Worm (Caenorhabditis elegans) whole organism, L3 larva: ENCODE data around the gene Y53G8AM.4.

Experiments used
- ceh-9 ChIP-seq: sonication (generic microtip); optimal IDR thresholded peaks from 2 replicates; lab custom pipeline; 2018; ENCODE audit warnings: missing biosample characterization, missing genetic modification characterization
- egl-27 ChIP-seq: sonication (generic microtip); optimal IDR thresholded peaks from 4 replicates; lab custom pipeline; 2017; ENCODE audit warnings: missing biosample characterization, missing genetic modification reagents, missing genetic modification characterization
- nhr-12 ChIP-seq: fragments of 150-350 bp; optimal IDR thresholded peaks from 2 replicates; lab custom pipeline; 2014; ENCODE audit warnings: missing biosample characterization, missing genetic modification characterization
- nhr-23 ChIP-seq: fragments of 150-350 bp; optimal IDR thresholded peaks from 2 replicates; lab custom pipeline; 2014; ENCODE audit warnings: missing biosample characterization, missing genetic modification reagents, missing genetic modification characterization
- nhr-76 ChIP-seq: fragments of 150-350 bp; sonication (generic microtip); optimal IDR thresholded peaks from 5 replicates; lab custom pipeline; 2014; ENCODE audit warnings: missing biosample characterization, missing genetic modification characterization

DNA sequence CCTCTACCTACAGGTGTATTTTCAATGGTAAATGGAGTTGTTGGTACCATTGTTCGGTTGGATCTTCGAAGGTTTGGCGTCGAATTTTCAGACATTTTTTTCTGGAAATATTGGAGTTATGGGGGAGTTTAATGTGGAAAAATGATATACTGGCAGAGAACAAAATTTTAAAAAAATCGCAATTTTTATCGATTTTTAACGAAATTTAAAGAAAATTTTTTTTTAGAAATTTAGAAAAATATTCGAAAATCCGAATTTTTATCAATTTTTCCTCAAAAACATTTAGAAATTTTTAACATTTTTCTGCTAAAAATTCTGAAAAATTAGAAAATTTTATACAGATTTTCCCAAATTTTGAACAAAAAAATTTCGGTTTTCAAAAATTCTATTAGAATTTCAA lies 23.1 kb upstream of the Y53G8AM.4 start, which contains the start of gene Y53G8AM.8:
- TF ChIP-seq nhr-76 (tag; lab: Kevin White, UChicago) (no peak), egl-27 (tag; lab: Kevin White, UChicago) (no peak), nhr-12 (tag; lab: Kevin White, UChicago) (no peak), ceh-9 (no peak), nhr-23 (no peak)
